Worm (Caenorhabditis elegans): ENCODE data around the gene F08G2.8.

DNA sequence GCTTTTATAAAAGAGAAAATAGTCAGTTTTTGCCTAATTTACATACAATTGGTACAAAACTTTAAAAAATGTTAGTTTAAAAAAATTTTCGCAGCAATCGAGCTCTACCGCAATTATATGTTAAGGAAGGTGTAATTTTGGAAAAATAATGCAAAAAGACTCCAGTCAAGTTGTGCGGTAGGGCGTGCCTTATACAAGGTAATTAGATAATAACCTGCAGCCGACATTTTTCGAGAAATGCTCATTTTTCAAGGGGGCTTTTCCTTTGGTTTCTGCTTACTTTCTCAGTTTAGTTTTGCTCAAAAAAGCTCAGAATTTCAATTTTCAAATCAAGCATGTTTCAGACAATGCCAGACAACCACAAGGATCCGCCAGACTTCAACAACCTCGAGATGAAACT, 21.8 kb upstream of the F08G2.8 start, which contains the start of gene F08G2.4:
- TF ChIP-seq zag-1 (tag; optimal IDR thresholded peaks at IDR 0.05) (no peak), unc-62 (GFP tag; optimal IDR thresholded peaks at IDR 0.05 in 1 of 2) (no peak), unc-62 (tag; optimal IDR thresholded peaks at IDR 0.05) (no peak), fos-1 (tag; optimal IDR thresholded peaks at IDR 0.05) (no peak), T20F7.1 (GFP tag; optimal IDR thresholded peaks at IDR 0.05) (no peak), F10B5.3 (tag; optimal IDR thresholded peaks at IDR 0.05) (no peak), nhr-11 (tag; optimal IDR thresholded peaks at IDR 0.05) (no peak), php-3 (GFP tag; IDR thresholded peaks at IDR 0.05) (no peak), nhr-42 (GFP tag; IDR thresholded peaks at IDR 0.05) (no peak), nhr-237 (tag; optimal IDR thresholded peaks at IDR 0.05) (no peak), lin-13 (GFP tag; optimal IDR thresholded peaks at IDR 0.05) (no peak), daf-16 (GFP tag; optimal IDR thresholded peaks at IDR 0.05) (no peak), daf-16 (tag; optimal IDR thresholded peaks at IDR 0.05) (no peak), nhr-28 (tag; optimal IDR thresholded peaks at IDR 0.05) (no peak)

All from whole organism, L4 larva.